Worm (Caenorhabditis elegans) whole organism, midembryonic: ENCODE measurements around the gene gur-3.

Experiments used
- T22C8.4 ChIP-seq: fragments of 200-800 bp; sonication (Bioruptor generic); IDR thresholded peaks from 2 replicates; pipeline ENCODE4 v1.3.6; 2022; ENCODE audit warnings: missing genetic modification characterization, missing compliant biosample characterization
- cog-1 ChIP-seq: sonication (generic microtip); optimal IDR thresholded peaks from 2 replicates; lab custom pipeline; 2016; ENCODE audit warnings: missing genetic modification characterization, missing compliant biosample characterization
- flt-1 ChIP-seq: fragments of 200-800 bp; sonication (Bioruptor generic); IDR thresholded peaks from 2 replicates; pipeline ENCODE4 v1.3.6; 2022; ENCODE audit warnings: missing genetic modification characterization, missing compliant biosample characterization
- ref-1 ChIP-seq: fragments of 200-800 bp; sonication (Bioruptor generic); conservative IDR thresholded peaks from 2 replicates; pipeline ENCODE4 v1.3.6; 2022; ENCODE audit warnings: missing genetic modification reagents, missing genetic modification characterization, missing compliant biosample characterization

- TF ChIP-seq flt-1 (GFP tag; lab: Robert Waterston, UW), result no peak
- no peak for TF ChIP-seq T22C8.4
- TF ChIP-seq ref-1, result no peak
- no peak for TF ChIP-seq cog-1 (tag; lab: Kevin White, UChicago)
These were observed 40.9 kb upstream of the gur-3 start, which contains the start of gene C39B10.5 for ce11 chrX:10446982-10447381.
